Worm (Caenorhabditis elegans) whole organism, early embryonic: ENCODE results near the gene fbxa-78.

Experiments used
- B0310.2 ChIP-seq: sonication (generic microtip); optimal IDR thresholded peaks from 2 replicates; lab custom pipeline; 2016; ENCODE audit warnings: mild to moderate bottlenecking, missing genetic modification characterization, missing compliant biosample characterization
- F13C5.2 ChIP-seq: sonication (generic microtip); optimal IDR thresholded peaks from 2 replicates; lab custom pipeline; 2017; ENCODE audit warnings: mild to moderate bottlenecking, missing genetic modification characterization, inconsistent platforms, missing compliant biosample characterization
- aly-1 ChIP-seq: sonication (generic microtip); optimal IDR thresholded peaks from 2 replicates; lab custom pipeline; 2016; ENCODE audit warnings: missing genetic modification characterization, missing compliant biosample characterization
- ama-1 ChIP-seq: fragments of 150-350 bp; optimal IDR thresholded peaks from 2 replicates; lab custom pipeline; 2014
- ceh-13 ChIP-seq: fragments of 200-800 bp; sonication (Bioruptor generic); optimal IDR thresholded peaks from 2 replicates; lab custom pipeline; 2018; ENCODE audit warnings: mild to moderate bottlenecking, missing genetic modification characterization, missing compliant biosample characterization
- ceh-36 ChIP-seq: sonication (generic microtip); optimal IDR thresholded peaks from 2 replicates; lab custom pipeline; 2016; ENCODE audit warnings: missing genetic modification characterization, inconsistent platforms, missing compliant biosample characterization
- ets-7 ChIP-seq: sonication (generic microtip); optimal IDR thresholded peaks from 2 replicates; lab custom pipeline; 2016; ENCODE audit warnings: missing genotype, missing genetic modification characterization, missing compliant biosample characterization
- flt-1 ChIP-seq: fragments of 200-800 bp; sonication (Bioruptor generic); IDR thresholded peaks from 2 replicates; pipeline ENCODE4 v1.3.6; 2022; ENCODE audit warnings: missing genetic modification characterization, missing compliant biosample characterization
- hmbx-1 ChIP-seq: sonication (generic microtip); optimal IDR thresholded peaks from 2 replicates; lab custom pipeline; 2016; ENCODE audit warnings: mild to moderate bottlenecking, missing genetic modification characterization, missing compliant biosample characterization
- hmg-4 ChIP-seq: fragments of 200-800 bp; sonication (Bioruptor generic); optimal IDR thresholded peaks from 2 replicates; lab custom pipeline; 2018; ENCODE audit warnings: mild to moderate bottlenecking, missing genetic modification characterization, missing compliant biosample characterization
- hnd-1 ChIP-seq: sonication (generic microtip); optimal IDR thresholded peaks from 2 replicates; lab custom pipeline; 2016; ENCODE audit warnings: missing genetic modification characterization, missing compliant biosample characterization
- pes-1 ChIP-seq: fragments of 200-800 bp; sonication (Bioruptor generic); IDR thresholded peaks from 2 replicates; pipeline ENCODE4 v1.3.6; 2022; ENCODE audit warnings: missing genetic modification reagents, missing genetic modification characterization, missing compliant biosample characterization
- scrt-1 ChIP-seq: fragments of 200-800 bp; sonication (Bioruptor generic); IDR thresholded peaks from 2 replicates; pipeline ENCODE4 v1.3.6; 2022; ENCODE audit warnings: missing genetic modification characterization, missing compliant biosample characterization
- sea-1 ChIP-seq: fragments of 200-800 bp; sonication (Bioruptor generic); conservative IDR thresholded peaks from 2 replicates; pipeline ENCODE4 v1.3.6; 2022; ENCODE audit warnings: missing genetic modification characterization, missing compliant biosample characterization
- tbx-11 ChIP-seq: fragments of 200-800 bp; sonication (Bioruptor generic); IDR thresholded peaks from 2 replicates; pipeline ENCODE4 v1.3.6; 2022; ENCODE audit warnings: missing genetic modification characterization, missing compliant biosample characterization
- tbx-37 ChIP-seq: fragments of 200-800 bp; sonication (Bioruptor generic); conservative IDR thresholded peaks from 2 replicates; pipeline ENCODE4 v1.3.6; 2022; ENCODE audit warnings: missing genetic modification reagents, missing genetic modification characterization, missing compliant biosample characterization
- tra-4 ChIP-seq: sonication (generic microtip); optimal IDR thresholded peaks from 2 replicates; lab custom pipeline; 2017; ENCODE audit warnings: missing genetic modification characterization, missing compliant biosample characterization

fbxa-78 gene

ce11 chrIII:1230672-1231071 lies 27.6 kb downstream of the fbxa-78 start:
- TF ChIP-seq tbx-37 (GFP tag; lab: Robert Waterston, UW): no peak
- no peak for TF ChIP-seq scrt-1 (GFP tag; lab: Robert Waterston, UW)
- no peak for TF ChIP-seq B0310.2 (tag; lab: Kevin White, UChicago)
- no peak for TF ChIP-seq ceh-36 (tag; lab: Kevin White, UChicago)
- TF ChIP-seq tra-4 (tag; lab: Kevin White, UChicago): no peak

- TF ChIP-seq B0310.2 (tag; lab: Kevin White, UChicago) (no peak), hmg-4 (no peak), flt-1 (GFP tag; lab: Robert Waterston, UW) (no peak), hnd-1 (tag; lab: Kevin White, UChicago) (no peak)
These were observed 28.1 kb downstream of the fbxa-78 start, which contains the start of gene pes-4 for ce11 chrIII:1230174-1230573. TSS of gene pes-4 (minus strand) at chrIII:1230274.

- TF ChIP-seq hmbx-1 (tag; lab: Kevin White, UChicago) (no peak), sea-1 (GFP tag; lab: Robert Waterston, UW) (no peak), pes-1 (GFP tag; lab: Robert Waterston, UW) (no peak), F13C5.2 (tag; lab: Kevin White, UChicago) (no peak), ceh-13 (GFP tag; lab: Kevin White, UChicago) (no peak), tra-4 (tag; lab: Kevin White, UChicago) (no peak), tbx-37 (GFP tag; lab: Robert Waterston, UW) (no peak), hmg-4 (no peak)
These were observed 28.7 kb downstream of the fbxa-78 start for ce11 chrIII:1229510-1229909.

- TF ChIP-seq flt-1 (GFP tag; lab: Robert Waterston, UW): no peak
- no peak for TF ChIP-seq ama-1 (lab: Kevin White, UChicago)
- TF ChIP-seq tbx-37 (GFP tag; lab: Robert Waterston, UW): no peak
- no peak for TF ChIP-seq F13C5.2 (tag; lab: Kevin White, UChicago)
- TF ChIP-seq ets-7 (tag; lab: Kevin White, UChicago): no peak
- TF ChIP-seq hnd-1 (tag; lab: Kevin White, UChicago): no peak
- TF ChIP-seq pes-1 (GFP tag; lab: Robert Waterston, UW): no peak
- no peak for TF ChIP-seq scrt-1 (GFP tag; lab: Robert Waterston, UW)
- no peak for TF ChIP-seq tbx-11 (GFP tag; lab: Robert Waterston, UW)
- no peak for TF ChIP-seq hmbx-1 (tag; lab: Kevin White, UChicago)
- no peak for TF ChIP-seq tra-4 (tag; lab: Kevin White, UChicago)
These were observed 29.7 kb downstream of the fbxa-78 start for ce11 chrIII:1228593-1228992.

ce11 chrIII:1226256-1226655 lies 32.0 kb downstream of the fbxa-78 start:
- TF ChIP-seq B0310.2 (tag; lab: Kevin White, UChicago) (no peak), pes-1 (GFP tag; lab: Robert Waterston, UW) (no peak), hnd-1 (tag; lab: Kevin White, UChicago) (no peak), tbx-11 (GFP tag; lab: Robert Waterston, UW) (no peak), hmg-4 (no peak), sea-1 (GFP tag; lab: Robert Waterston, UW) (no peak), scrt-1 (GFP tag; lab: Robert Waterston, UW) (no peak), tra-4 (tag; lab: Kevin White, UChicago) (no peak), ama-1 (lab: Kevin White, UChicago) (no peak), ceh-13 (GFP tag; lab: Kevin White, UChicago) (no peak)

- TF ChIP-seq ama-1 (lab: Kevin White, UChicago) (no peak), hmg-4 (no peak), tbx-11 (GFP tag; lab: Robert Waterston, UW) (no peak), tra-4 (tag; lab: Kevin White, UChicago) (no peak), sea-1 (GFP tag; lab: Robert Waterston, UW) (no peak), F13C5.2 (tag; lab: Kevin White, UChicago) (no peak), B0310.2 (tag; lab: Kevin White, UChicago) (no peak), hmbx-1 (tag; lab: Kevin White, UChicago) (no peak), ceh-36 (tag; lab: Kevin White, UChicago) (no peak), flt-1 (GFP tag; lab: Robert Waterston, UW) (no peak)
These were observed 32.7 kb downstream of the fbxa-78 start for ce11 chrIII:1225595-1225994.

- TF ChIP-seq sea-1 (GFP tag; lab: Robert Waterston, UW): no peak
- TF ChIP-seq aly-1: no peak
- TF ChIP-seq F13C5.2 (tag; lab: Kevin White, UChicago): no peak
- no peak for TF ChIP-seq ama-1 (lab: Kevin White, UChicago)
- TF ChIP-seq pes-1 (GFP tag; lab: Robert Waterston, UW): no peak
- no peak for TF ChIP-seq scrt-1 (GFP tag; lab: Robert Waterston, UW)
- no peak for TF ChIP-seq hmg-4
- no peak for TF ChIP-seq ets-7 (tag; lab: Kevin White, UChicago)
- no peak for TF ChIP-seq B0310.2 (tag; lab: Kevin White, UChicago)
- TF ChIP-seq hnd-1 (tag; lab: Kevin White, UChicago): no peak
- no peak for TF ChIP-seq ceh-36 (tag; lab: Kevin White, UChicago)
- no peak for TF ChIP-seq flt-1 (GFP tag; lab: Robert Waterston, UW)
- no peak for TF ChIP-seq tra-4 (tag; lab: Kevin White, UChicago)
- TF ChIP-seq hmbx-1 (tag; lab: Kevin White, UChicago): no peak
- TF ChIP-seq ceh-13 (GFP tag; lab: Kevin White, UChicago): no peak
- TF ChIP-seq tbx-11 (GFP tag; lab: Robert Waterston, UW): no peak
These were observed 33.1 kb downstream of the fbxa-78 start for ce11 chrIII:1225116-1225515.
